Fruit fly (Drosophila melanogaster) whole organism, embryonic: ENCODE measurements around the gene MTF-1.

Experiments
- Bgb ChIP-seq: fragments of 200-800 bp; sonication (Bioruptor generic); IDR thresholded peaks from 2 replicates; pipeline ENCODE4 v1.3.6; 2022; ENCODE audit warnings: missing biosample characterization, missing genetic modification characterization; ENCODE audit not compliant: partially characterized antibody
- CG10543 ChIP-seq: fragments of 200-800 bp; sonication (Bioruptor generic); optimal IDR thresholded peaks from 3 replicates; lab custom pipeline; 2017; ENCODE audit warnings: missing biosample characterization, mild to moderate bottlenecking, missing genetic modification characterization, moderate library complexity
- CG11093 ChIP-seq: fragments of 200-800 bp; sonication (Bioruptor generic); IDR thresholded peaks from 3 replicates; pipeline ENCODE4 v1.3.6; 2022; ENCODE audit warnings: missing biosample characterization, missing genetic modification characterization
- CG11456 ChIP-seq: fragments of 200-800 bp; sonication (Bioruptor generic); IDR thresholded peaks from 3 replicates; pipeline ENCODE4 v1.3.6; 2022; ENCODE audit warnings: missing biosample characterization, missing genetic modification characterization
- CG11696 ChIP-seq: fragments of 200-800 bp; sonication (Bioruptor generic); IDR thresholded peaks from 2 replicates; pipeline ENCODE4 v1.3.6; 2022; ENCODE audit warnings: missing biosample characterization, missing genetic modification characterization
- CG12236 ChIP-seq: fragments of 200-800 bp; sonication (Bioruptor generic); optimal IDR thresholded peaks from 2 replicates; lab custom pipeline; 2016; ENCODE audit warnings: missing biosample characterization, missing genetic modification characterization
- CG12659 ChIP-seq: fragments of 200-800 bp; sonication (Bioruptor generic); optimal IDR thresholded peaks from 3 replicates; lab custom pipeline; 2017; ENCODE audit warnings: mild to moderate bottlenecking, missing biosample characterization, missing genetic modification reagents, missing genetic modification characterization
- CG12769 ChIP-seq: fragments of 200-800 bp; sonication (Bioruptor generic); optimal IDR thresholded peaks from 2 replicates; lab custom pipeline; 2019; ENCODE audit warnings: missing biosample characterization, mild to moderate bottlenecking, missing genetic modification characterization, moderate library complexity
- CG13296 ChIP-seq: fragments of 200-800 bp; sonication (Bioruptor generic); optimal IDR thresholded peaks from 3 replicates; lab custom pipeline; 2018; ENCODE audit warnings: missing biosample characterization, mild to moderate bottlenecking, missing genetic modification characterization
- CG13424 ChIP-seq: fragments of 200-800 bp; sonication (Bioruptor generic); optimal IDR thresholded peaks from 2 replicates; lab custom pipeline; 2019; ENCODE audit warnings: missing biosample characterization, mild to moderate bottlenecking, missing genetic modification characterization, moderate library complexity
- CG14014 ChIP-seq: fragments of 200-800 bp; sonication (Bioruptor generic); IDR thresholded peaks from 2 replicates; pipeline ENCODE4 v1.3.6; 2022; ENCODE audit warnings: missing biosample characterization, missing genetic modification characterization
- CG14710 ChIP-seq: fragments of 200-800 bp; sonication (Bioruptor generic); optimal IDR thresholded peaks from 3 replicates; lab custom pipeline; 2019; ENCODE audit warnings: missing biosample characterization, mild to moderate bottlenecking, missing genetic modification characterization, moderate library complexity
- CG14965 ChIP-seq: fragments of 200-800 bp; sonication (Bioruptor generic); optimal IDR thresholded peaks from 2 replicates; lab custom pipeline; 2016; ENCODE audit warnings: missing biosample characterization, missing genetic modification characterization, borderline replicate concordance
- CG15514 ChIP-seq: fragments of 200-800 bp; sonication (Bioruptor generic); optimal IDR thresholded peaks from 3 replicates; lab custom pipeline; 2017; ENCODE audit warnings: missing biosample characterization, missing genetic modification characterization, mild to moderate bottlenecking, moderate library complexity, missing genetic modification reagents
- CG1647 ChIP-seq: fragments of 200-800 bp; sonication (Bioruptor generic); optimal IDR thresholded peaks from 3 replicates; lab custom pipeline; 2016; ENCODE audit warnings: missing biosample characterization, missing genetic modification characterization
- CG17186 ChIP-seq: fragments of 200-800 bp; sonication (Bioruptor generic); optimal IDR thresholded peaks from 3 replicates; lab custom pipeline; 2017; ENCODE audit warnings: missing biosample characterization, missing genetic modification reagents, missing genetic modification characterization
- CG18599 ChIP-seq: fragments of 200-800 bp; sonication (Bioruptor generic); optimal IDR thresholded peaks from 3 replicates; lab custom pipeline; 2017; ENCODE audit warnings: missing biosample characterization, missing genetic modification characterization, mild to moderate bottlenecking, moderate library complexity, missing genetic modification reagents
- CG31224 ChIP-seq: fragments of 200-800 bp; sonication (Bioruptor generic); IDR thresholded peaks from 2 replicates; pipeline ENCODE4 v1.3.6; 2022; ENCODE audit warnings: missing biosample characterization, missing genetic modification characterization
- CG31388 ChIP-seq: fragments of 200-800 bp; sonication (Bioruptor generic); optimal IDR thresholded peaks from 2 replicates; lab custom pipeline; 2016; ENCODE audit warnings: missing biosample characterization, missing genetic modification characterization
- CG32767 ChIP-seq: fragments of 200-800 bp; sonication (Bioruptor generic); IDR thresholded peaks from 2 replicates; pipeline ENCODE4 v1.3.6; 2022; ENCODE audit warnings: missing biosample characterization, missing genetic modification characterization
- CG3281 ChIP-seq: fragments of 200-800 bp; sonication (Bioruptor generic); optimal IDR thresholded peaks from 3 replicates; lab custom pipeline; 2017; ENCODE audit warnings: missing biosample characterization, mild to moderate bottlenecking, missing genetic modification characterization
- CG43689 ChIP-seq: fragments of 200-800 bp; sonication (Bioruptor generic); IDR thresholded peaks from 2 replicates; pipeline ENCODE4 v1.3.6; 2022; ENCODE audit warnings: missing biosample characterization, missing genetic modification characterization
- CG4820 ChIP-seq: fragments of 200-800 bp; sonication (Bioruptor generic); optimal IDR thresholded peaks from 3 replicates; lab custom pipeline; 2016; ENCODE audit warnings: missing biosample characterization, missing genetic modification characterization
- CG5953 ChIP-seq: fragments of 200-800 bp; sonication (Bioruptor generic); IDR thresholded peaks from 2 replicates; pipeline ENCODE4 v1.3.6; 2022; ENCODE audit warnings: missing biosample characterization, missing genetic modification characterization
- CG6813 ChIP-seq: fragments of 200-800 bp; sonication (Bioruptor generic); optimal IDR thresholded peaks from 2 replicates; lab custom pipeline; 2017; ENCODE audit warnings: missing biosample characterization, missing genetic modification characterization, mild to moderate bottlenecking, moderate library complexity, missing genetic modification reagents
- CG9817 ChIP-seq: fragments of 200-800 bp; sonication (Bioruptor generic); optimal IDR thresholded peaks from 2 replicates; lab custom pipeline; 2018; ENCODE audit warnings: missing biosample characterization, mild to moderate bottlenecking, missing genetic modification characterization, moderate library complexity
- Dek ChIP-seq: fragments of 200-800 bp; sonication (Bioruptor generic); optimal IDR thresholded peaks from 3 replicates; lab custom pipeline; 2019; ENCODE audit warnings: missing biosample characterization, mild to moderate bottlenecking, missing genetic modification characterization, moderate library complexity
- Dip3 ChIP-seq: fragments of 200-800 bp; sonication (Bioruptor generic); optimal IDR thresholded peaks from 3 replicates; lab custom pipeline; 2016; ENCODE audit warnings: missing biosample characterization, missing genetic modification characterization
- E2f1 ChIP-seq: fragments of 200-800 bp; sonication (Bioruptor generic); IDR thresholded peaks from 2 replicates; pipeline ENCODE4 v1.3.6; 2022; ENCODE audit warnings: missing biosample characterization, missing genetic modification characterization
- ERR ChIP-seq: fragments of 200-800 bp; sonication (Bioruptor generic); optimal IDR thresholded peaks from 2 replicates; lab custom pipeline; 2016; ENCODE audit warnings: missing biosample characterization, missing genetic modification characterization
- Gsc ChIP-seq: fragments of 200-800 bp; sonication (Bioruptor generic); IDR thresholded peaks from 2 replicates; pipeline ENCODE4 v1.3.6; 2022; ENCODE audit warnings: missing biosample characterization, missing genetic modification characterization
- HLH3B ChIP-seq: fragments of 200-800 bp; sonication (Bioruptor generic); IDR thresholded peaks from 2 replicates; pipeline ENCODE4 v1.3.6; 2022; ENCODE audit warnings: missing biosample characterization, missing genetic modification characterization
- Lim3 ChIP-seq: fragments of 200-800 bp; sonication (Bioruptor generic); IDR thresholded peaks from 2 replicates; pipeline ENCODE4 v1.3.6; 2022; ENCODE audit warnings: missing biosample characterization, missing genetic modification characterization
- NFAT ChIP-seq: fragments of 200-800 bp; sonication (Bioruptor generic); IDR thresholded peaks from 2 replicates; pipeline ENCODE4 v1.3.6; 2022; ENCODE audit warnings: missing biosample characterization, missing genetic modification characterization
- Taf1 ChIP-seq: fragments of 200-800 bp; sonication (Bioruptor generic); IDR thresholded peaks from 2 replicates; pipeline ENCODE4 v1.3.6; 2022; ENCODE audit warnings: missing biosample characterization, missing genetic modification characterization
- ac ChIP-seq: fragments of 200-800 bp; sonication (Bioruptor generic); optimal IDR thresholded peaks from 3 replicates; lab custom pipeline; 2017; ENCODE audit warnings: missing biosample characterization, mild to moderate bottlenecking, missing genetic modification characterization
- cas ChIP-seq: fragments of 200-800 bp; sonication (Bioruptor generic); IDR thresholded peaks from 2 replicates; pipeline ENCODE4 v1.3.6; 2022; ENCODE audit warnings: missing biosample characterization, missing genetic modification characterization
- cato ChIP-seq: fragments of 200-800 bp; sonication (Bioruptor generic); optimal IDR thresholded peaks from 2 replicates; lab custom pipeline; 2016; ENCODE audit warnings: missing biosample characterization, missing genetic modification characterization, borderline replicate concordance
- ci ChIP-seq: fragments of 200-800 bp; sonication (Bioruptor generic); IDR thresholded peaks from 3 replicates; pipeline ENCODE4 v1.3.6; 2022; ENCODE audit warnings: missing biosample characterization, missing genetic modification characterization
- crc ChIP-seq: fragments of 200-800 bp; sonication (Bioruptor generic); optimal IDR thresholded peaks from 2 replicates; lab custom pipeline; 2016; ENCODE audit warnings: missing biosample characterization, missing genetic modification characterization
- da ChIP-seq: fragments of 200-800 bp; sonication (Bioruptor generic); optimal IDR thresholded peaks from 2 replicates; lab custom pipeline; 2016; ENCODE audit warnings: missing biosample characterization, missing genetic modification characterization
- gro ChIP-seq: fragments of 200-800 bp; sonication (Bioruptor generic); optimal IDR thresholded peaks from 2 replicates; lab custom pipeline; 2016; ENCODE audit warnings: missing biosample characterization, missing genetic modification characterization
- maf-S ChIP-seq: fragments of 200-800 bp; sonication (Bioruptor generic); optimal IDR thresholded peaks from 2 replicates; lab custom pipeline; 2016; ENCODE audit warnings: missing biosample characterization, missing genetic modification characterization
- nom ChIP-seq: fragments of 200-800 bp; sonication (Bioruptor generic); optimal IDR thresholded peaks from 2 replicates; lab custom pipeline; 2017; ENCODE audit warnings: missing biosample characterization, missing genetic modification characterization, mild to moderate bottlenecking, moderate library complexity, missing genetic modification reagents
- oc ChIP-seq: fragments of 200-800 bp; sonication (Bioruptor generic); optimal IDR thresholded peaks from 2 replicates; lab custom pipeline; 2018; ENCODE audit warnings: missing biosample characterization, mild to moderate bottlenecking, missing genetic modification characterization, moderate library complexity
- peb ChIP-seq: fragments of 200-800 bp; sonication (Bioruptor generic); IDR thresholded peaks from 2 replicates; pipeline ENCODE4 v1.3.6; 2022; ENCODE audit warnings: missing biosample characterization, missing genetic modification characterization
- phol ChIP-seq: fragments of 200-800 bp; sonication (Bioruptor generic); optimal IDR thresholded peaks from 3 replicates; lab custom pipeline; 2018; ENCODE audit warnings: missing biosample characterization, mild to moderate bottlenecking, missing genetic modification characterization, moderate library complexity
- sens-2 ChIP-seq: fragments of 200-800 bp; sonication (Bioruptor generic); IDR thresholded peaks from 2 replicates; pipeline ENCODE4 v1.3.6; 2022; ENCODE audit warnings: missing biosample characterization, missing genetic modification characterization
- sisA ChIP-seq: fragments of 200-800 bp; sonication (Bioruptor generic); IDR thresholded peaks from 2 replicates; pipeline ENCODE4 v1.3.6; 2022; ENCODE audit warnings: missing biosample characterization, missing genetic modification characterization
- sqz ChIP-seq: fragments of 200-800 bp; sonication (Bioruptor generic); optimal IDR thresholded peaks from 3 replicates; lab custom pipeline; 2018; ENCODE audit warnings: missing biosample characterization, mild to moderate bottlenecking, missing genetic modification characterization
- trh ChIP-seq: fragments of 200-800 bp; sonication (Bioruptor generic); optimal IDR thresholded peaks from 2 replicates; lab custom pipeline; 2016; ENCODE audit warnings: missing biosample characterization, missing genetic modification characterization

The MTF-1 gene

dm6 chr3L:9397156-9397555 is 33.0 kb upstream of the MTF-1 start (continued):
- no peak for TF ChIP-seq CG43689 (GFP tag; lab: Robert Waterston, UW)
- no peak for TF ChIP-seq CG31388 (GFP tag; lab: Kevin White, UChicago)
- no peak for TF ChIP-seq sisA
- TF ChIP-seq CG14014 (GFP tag; lab: Robert Waterston, UW): no peak; the same call in 1 of the 2 replicates
- no peak for TF ChIP-seq CG11093 (GFP tag; lab: Robert Waterston, UW)
- 0 out of 2 replicates have a peak, but pooled peaks have one; percentile 6 for TF ChIP-seq CG11696 (GFP tag; lab: Robert Waterston, UW)
- peak; percentile 69 for TF ChIP-seq CG1647 (GFP tag; lab: Kevin White, UChicago)
- TF ChIP-seq nom (GFP tag; lab: Kevin White, UChicago): peak; percentile 60
- TF ChIP-seq CG17186 (GFP tag; lab: Kevin White, UChicago): peak; percentile 38
- peak; percentile 20 for TF ChIP-seq CG12659
- TF ChIP-seq CG13424 (tag; lab: Kevin White, UChicago): peak; percentile 39
- TF ChIP-seq da (GFP tag; lab: Kevin White, UChicago): no peak
- peak; percentile 84 for TF ChIP-seq CG13296 (GFP tag; lab: Kevin White, UChicago)
- peak; percentile 50; the same call in 2 of the 3 replicates for TF ChIP-seq ci
- TF ChIP-seq maf-S: peak; percentile 24
- TF ChIP-seq sqz: peak; percentile 66
- peak; percentile 91 for TF ChIP-seq CG3281 (GFP tag; lab: Kevin White, UChicago)
- no peak for TF ChIP-seq peb (GFP tag; lab: Robert Waterston, UW)
- peak; percentile 49 for TF ChIP-seq ERR (GFP tag; lab: Kevin White, UChicago)
- TF ChIP-seq Bgb (GFP tag; lab: Robert Waterston, UW): no peak
- peak; percentile 40 for TF ChIP-seq Dek
- TF ChIP-seq CG12769 (tag; lab: Kevin White, UChicago): peak; percentile 78
- TF ChIP-seq CG12236 (GFP tag; lab: Kevin White, UChicago): peak; percentile 26
- no peak for TF ChIP-seq oc (tag; lab: Kevin White, UChicago)
- TF ChIP-seq CG10543 (GFP tag; lab: Kevin White, UChicago): peak; percentile 25
- TF ChIP-seq CG14710 (tag; lab: Kevin White, UChicago): peak; percentile 51
- TF ChIP-seq E2f1 (GFP tag; lab: Robert Waterston, UW): peak; percentile 24; the same call in 1 of the 2 replicates
- TF ChIP-seq Lim3 (GFP tag; lab: Robert Waterston, UW): no peak
- TF ChIP-seq HLH3B: peak; percentile 51; the same call in 1 of the 2 replicates
- TF ChIP-seq trh (GFP tag; lab: Kevin White, UChicago): no peak
- no peak for TF ChIP-seq Taf1 (GFP tag; lab: Robert Waterston, UW)
- TF ChIP-seq CG6813 (GFP tag; lab: Kevin White, UChicago): peak; percentile 90
- peak; percentile 62 for TF ChIP-seq ac (GFP tag; lab: Kevin White, UChicago)
- no peak for TF ChIP-seq Dip3 (GFP tag; lab: Kevin White, UChicago)
- TF ChIP-seq CG15514 (GFP tag; lab: Kevin White, UChicago): peak; percentile 89
- peak; percentile 96 for TF ChIP-seq CG18599 (GFP tag; lab: Kevin White, UChicago)
- TF ChIP-seq CG31224 (GFP tag; lab: Robert Waterston, UW): no peak
- TF ChIP-seq CG32767: no peak
- TF ChIP-seq gro: peak; percentile 94
- peak; percentile 76 for TF ChIP-seq crc
- no peak for TF ChIP-seq sens-2 (GFP tag; lab: Robert Waterston, UW)
- no peak for TF ChIP-seq cato (GFP tag; lab: Kevin White, UChicago)
- TF ChIP-seq CG5953 (GFP tag; lab: Robert Waterston, UW): 0 out of 2 replicates have a peak, but pooled peaks have one; percentile 38
- no peak; the same call in 2 of the 3 replicates for TF ChIP-seq CG11456 (GFP tag; lab: Robert Waterston, UW)
- no peak for TF ChIP-seq NFAT (GFP tag; lab: Robert Waterston, UW)
- TF ChIP-seq Gsc (GFP tag; lab: Robert Waterston, UW): no peak
- TF ChIP-seq CG14965 (GFP tag; lab: Kevin White, UChicago): peak; percentile 42
- TF ChIP-seq CG4820 (GFP tag; lab: Kevin White, UChicago): peak; percentile 12
- TF ChIP-seq cas (GFP tag; lab: Robert Waterston, UW): peak; percentile 64; the same call in 1 of the 2 replicates
- no peak for TF ChIP-seq phol
- TF ChIP-seq CG9817 (tag; lab: Kevin White, UChicago): peak; percentile 35
